Fruit fly (Drosophila melanogaster) whole organism, prepupa: Measurements from ENCODE around the gene Pde9.

Experiments
- CG10631 ChIP-seq: fragments of 200-800 bp; sonication (Bioruptor generic); optimal IDR thresholded peaks from 2 replicates; lab custom pipeline; 2016; ENCODE audit warnings: missing biosample characterization, missing genetic modification characterization
- CG10669 ChIP-seq: fragments of 200-800 bp; sonication (Bioruptor generic); optimal IDR thresholded peaks from 3 replicates; lab custom pipeline; 2018; ENCODE audit warnings: missing biosample characterization, mild to moderate bottlenecking, missing genetic modification characterization, moderate library complexity
- CG11294 ChIP-seq: fragments of 200-800 bp; sonication (Bioruptor generic); IDR thresholded peaks from 2 replicates; pipeline ENCODE4 v1.3.6; 2022; ENCODE audit warnings: missing biosample characterization, missing genetic modification characterization
- CG11762 ChIP-seq: fragments of 200-800 bp; sonication (Bioruptor generic); optimal IDR thresholded peaks from 3 replicates; lab custom pipeline; 2016; ENCODE audit warnings: missing biosample characterization, missing genetic modification characterization; ENCODE audit not compliant: insufficient read depth
- CG15336 ChIP-seq: fragments of 200-800 bp; sonication (Bioruptor generic); IDR thresholded peaks from 2 replicates; pipeline ENCODE4 v1.3.6; 2022; ENCODE audit warnings: missing biosample characterization, missing genetic modification characterization
- CG1621 ChIP-seq: fragments of 200-800 bp; sonication (Bioruptor generic); optimal IDR thresholded peaks from 3 replicates; lab custom pipeline; 2018; ENCODE audit warnings: missing biosample characterization, mild to moderate bottlenecking, missing genetic modification characterization
- CG16779 ChIP-seq: fragments of 200-800 bp; sonication (Bioruptor generic); optimal IDR thresholded peaks from 3 replicates; lab custom pipeline; 2017; ENCODE audit warnings: missing biosample characterization, mild to moderate bottlenecking, missing genetic modification characterization
- CG3032 ChIP-seq: fragments of 200-800 bp; optimal IDR thresholded peaks from 2 replicates; lab custom pipeline; 2019; ENCODE audit warnings: missing biosample characterization, mild to moderate bottlenecking, missing genetic modification characterization, moderate library complexity
- CG31627 ChIP-seq: fragments of 200-800 bp; sonication (Bioruptor generic); optimal IDR thresholded peaks from 3 replicates; lab custom pipeline; 2016; ENCODE audit warnings: missing biosample characterization, missing genetic modification characterization
- CG32006 ChIP-seq: fragments of 200-800 bp; sonication (Bioruptor generic); optimal IDR thresholded peaks from 3 replicates; lab custom pipeline; 2017; ENCODE audit warnings: missing biosample characterization, mild to moderate bottlenecking, missing genetic modification characterization
- CG34406 ChIP-seq: fragments of 200-800 bp; sonication (Bioruptor generic); optimal IDR thresholded peaks from 3 replicates; lab custom pipeline; 2016; ENCODE audit warnings: missing biosample characterization, missing genetic modification characterization
- CG3919 ChIP-seq: fragments of 200-800 bp; sonication (Bioruptor generic); optimal IDR thresholded peaks from 3 replicates; lab custom pipeline; 2016; ENCODE audit warnings: missing biosample characterization, missing genetic modification characterization
- CG4318 ChIP-seq: fragments of 200-800 bp; sonication (Bioruptor generic); optimal IDR thresholded peaks from 3 replicates; lab custom pipeline; 2017; ENCODE audit warnings: missing biosample characterization, mild to moderate bottlenecking, missing genetic modification characterization
- CG6163 ChIP-seq: fragments of 200-800 bp; sonication (Bioruptor generic); IDR thresholded peaks from 3 replicates; pipeline ENCODE4 v1.3.6; 2022; ENCODE audit warnings: missing biosample characterization, missing genetic modification characterization
- CG6792 ChIP-seq: fragments of 200-800 bp; sonication (Bioruptor generic); optimal IDR thresholded peaks from 3 replicates; lab custom pipeline; 2016; ENCODE audit warnings: missing biosample characterization, missing genetic modification characterization
- CG6808 ChIP-seq: fragments of 200-800 bp; sonication (Bioruptor generic); optimal IDR thresholded peaks from 3 replicates; lab custom pipeline; 2017; ENCODE audit warnings: missing biosample characterization, missing genetic modification characterization, mild to moderate bottlenecking, moderate library complexity, missing genetic modification reagents
- CG6854 ChIP-seq: fragments of 200-800 bp; sonication (Bioruptor generic); optimal IDR thresholded peaks from 2 replicates; lab custom pipeline; 2017; ENCODE audit warnings: missing biosample characterization, mild to moderate bottlenecking, missing genetic modification characterization
- CG7368 ChIP-seq: fragments of 200-800 bp; sonication (Bioruptor generic); optimal IDR thresholded peaks from 3 replicates; lab custom pipeline; 2016; ENCODE audit warnings: missing biosample characterization, missing genetic modification characterization
- CG8119 ChIP-seq: fragments of 200-800 bp; sonication (Bioruptor generic); IDR thresholded peaks from 3 replicates; pipeline ENCODE4 v1.3.6; 2022; ENCODE audit warnings: missing biosample characterization, missing genetic modification characterization
- CG8319 ChIP-seq: fragments of 200-800 bp; sonication (Bioruptor generic); optimal IDR thresholded peaks from 3 replicates; lab custom pipeline; 2016; ENCODE audit warnings: missing biosample characterization, missing genetic modification characterization
- CG9139 ChIP-seq: fragments of 200-800 bp; sonication (Bioruptor generic); optimal IDR thresholded peaks from 3 replicates; lab custom pipeline; 2017; ENCODE audit warnings: missing biosample characterization, mild to moderate bottlenecking, missing genetic modification characterization
- Eip78C ChIP-seq: fragments of 200-800 bp; sonication (Bioruptor generic); peaks from one replicate; lab custom pipeline; 2016; ENCODE audit warnings: missing biosample characterization, missing genetic modification characterization
- Eip93F ChIP-seq: fragments of 200-800 bp; sonication (Bioruptor generic); optimal IDR thresholded peaks from 2 replicates; lab custom pipeline; 2016; ENCODE audit warnings: missing biosample characterization, mild to moderate bottlenecking, missing genetic modification characterization
- Ets21C ChIP-seq: fragments of 200-800 bp; sonication (Bioruptor generic); optimal IDR thresholded peaks from 3 replicates; lab custom pipeline; 2016; ENCODE audit warnings: missing biosample characterization, missing genetic modification characterization
- Ets96B ChIP-seq: fragments of 200-800 bp; optimal IDR thresholded peaks from 2 replicates; lab custom pipeline; 2019; ENCODE audit warnings: missing biosample characterization, mild to moderate bottlenecking, missing genetic modification characterization, moderate library complexity
- Gug ChIP-seq: fragments of 200-800 bp; sonication (Bioruptor generic); IDR thresholded peaks from 2 replicates; pipeline ENCODE4 v1.3.6; 2022; ENCODE audit warnings: missing biosample characterization, missing genetic modification characterization
- Hr38 ChIP-seq: sonication (Bioruptor generic); optimal IDR thresholded peaks from 2 replicates; lab custom pipeline; 2016; ENCODE audit warnings: missing biosample characterization, missing genetic modification characterization
- Hr39 ChIP-seq: fragments of 200-800 bp; sonication (Bioruptor generic); optimal IDR thresholded peaks from 2 replicates; lab custom pipeline; 2016; ENCODE audit warnings: missing biosample characterization, missing genetic modification characterization
- Hr4 ChIP-seq: fragments of 200-800 bp; sonication (Bioruptor generic); optimal IDR thresholded peaks from 3 replicates; lab custom pipeline; 2016; ENCODE audit warnings: missing biosample characterization, missing genetic modification characterization
- Lpt ChIP-seq: fragments of 200-800 bp; sonication (Bioruptor generic); optimal IDR thresholded peaks from 3 replicates; lab custom pipeline; 2016; ENCODE audit warnings: missing biosample characterization, missing genetic modification characterization
- Met ChIP-seq: fragments of 200-800 bp; sonication (Bioruptor generic); optimal IDR thresholded peaks from 3 replicates; lab custom pipeline; 2016; ENCODE audit warnings: missing biosample characterization, missing genetic modification characterization
- OdsH ChIP-seq: fragments of 200-800 bp; sonication (Bioruptor generic); optimal IDR thresholded peaks from 3 replicates; lab custom pipeline; 2016; ENCODE audit warnings: missing biosample characterization, missing genetic modification characterization
- Sox102F ChIP-seq: fragments of 200-800 bp; sonication (Bioruptor generic); optimal IDR thresholded peaks from 2 replicates; lab custom pipeline; 2016; ENCODE audit warnings: missing biosample characterization, mild to moderate bottlenecking, missing genetic modification characterization
- Sox14 ChIP-seq: fragments of 200-800 bp; sonication (Bioruptor generic); optimal IDR thresholded peaks from 3 replicates; lab custom pipeline; 2016; ENCODE audit warnings: missing biosample characterization, missing genetic modification characterization
- Sox15 ChIP-seq: fragments of 200-800 bp; sonication (Bioruptor generic); optimal IDR thresholded peaks from 3 replicates; lab custom pipeline; 2016; ENCODE audit warnings: missing biosample characterization, missing genetic modification characterization
- acj6 ChIP-seq: fragments of 200-800 bp; sonication (Bioruptor generic); optimal IDR thresholded peaks from 3 replicates; lab custom pipeline; 2016; ENCODE audit warnings: missing biosample characterization, missing genetic modification characterization
- cyc ChIP-seq: fragments of 200-800 bp; sonication (Bioruptor generic); optimal IDR thresholded peaks from 3 replicates; lab custom pipeline; 2016; ENCODE audit warnings: missing biosample characterization, missing genetic modification characterization
- dac ChIP-seq: fragments of 200-800 bp; sonication (Bioruptor generic); optimal IDR thresholded peaks from 2 replicates; lab custom pipeline; 2017; ENCODE audit warnings: missing biosample characterization, mild to moderate bottlenecking, missing genetic modification characterization
- dsx ChIP-seq: fragments of 200-800 bp; optimal IDR thresholded peaks from 3 replicates; lab custom pipeline; 2019; ENCODE audit warnings: missing biosample characterization, mild to moderate bottlenecking, missing genetic modification characterization, moderate library complexity; ENCODE audit not compliant: poor library complexity, severe bottlenecking
- eg ChIP-seq: fragments of 200-800 bp; sonication (Bioruptor generic); IDR thresholded peaks from 3 replicates; pipeline ENCODE4 v1.3.6; 2022; ENCODE audit warnings: missing biosample characterization, missing genetic modification characterization
- esn ChIP-seq: fragments of 200-800 bp; sonication (Bioruptor generic); optimal IDR thresholded peaks from 2 replicates; lab custom pipeline; 2016; ENCODE audit warnings: missing biosample characterization, mild to moderate bottlenecking, missing genetic modification characterization, moderate library complexity
- fd59A ChIP-seq: fragments of 200-800 bp; sonication (Bioruptor generic); optimal IDR thresholded peaks from 2 replicates; lab custom pipeline; 2017; ENCODE audit warnings: missing biosample characterization, mild to moderate bottlenecking, missing genetic modification characterization, missing genetic modification reagents
- lz ChIP-seq: fragments of 200-800 bp; sonication (Bioruptor generic); optimal IDR thresholded peaks from 3 replicates; lab custom pipeline; 2016; ENCODE audit warnings: missing biosample characterization, missing genetic modification characterization
- net ChIP-seq: fragments of 200-800 bp; sonication (Bioruptor generic); optimal IDR thresholded peaks from 3 replicates; lab custom pipeline; 2016; ENCODE audit warnings: missing biosample characterization, missing genetic modification characterization
- pdm3 ChIP-seq: fragments of 200-800 bp; sonication (Bioruptor generic); optimal IDR thresholded peaks from 3 replicates; lab custom pipeline; 2016; ENCODE audit warnings: missing biosample characterization, missing genetic modification characterization
- salr ChIP-seq, 2 experiments: fragments of 200-800 bp; sonication (Bioruptor generic); optimal IDR thresholded peaks; 3 replicates each; lab custom pipeline; 2016 to 2018; ENCODE audit warnings: missing biosample characterization in 2 of 2, missing genetic modification characterization in 2 of 2, mild to moderate bottlenecking in 1 of 2
- spab ChIP-seq: fragments of 200-800 bp; sonication (Bioruptor generic); optimal IDR thresholded peaks from 2 replicates; lab custom pipeline; 2017; ENCODE audit warnings: missing biosample characterization, mild to moderate bottlenecking, missing genetic modification characterization, missing genetic modification reagents
- ss ChIP-seq, 2 experiments: fragments of 200-800 bp; sonication (Bioruptor generic); optimal IDR thresholded peaks; 2 replicates in 1 of 2; 3 replicates in 1 of 2; lab custom pipeline; 2017 to 2018; ENCODE audit warnings: mild to moderate bottlenecking in 2 of 2, missing biosample characterization in 2 of 2, missing genetic modification characterization in 2 of 2, moderate library complexity in 1 of 2
- topi ChIP-seq: fragments of 200-800 bp; sonication (Bioruptor generic); optimal IDR thresholded peaks from 3 replicates; lab custom pipeline; 2016; ENCODE audit warnings: missing biosample characterization, missing genetic modification characterization
- vri ChIP-seq: fragments of 200-800 bp; sonication (Bioruptor generic); optimal IDR thresholded peaks from 3 replicates; lab custom pipeline; 2016; ENCODE audit warnings: missing biosample characterization, mild to moderate bottlenecking, missing genetic modification characterization

The Pde9 gene

DNA sequence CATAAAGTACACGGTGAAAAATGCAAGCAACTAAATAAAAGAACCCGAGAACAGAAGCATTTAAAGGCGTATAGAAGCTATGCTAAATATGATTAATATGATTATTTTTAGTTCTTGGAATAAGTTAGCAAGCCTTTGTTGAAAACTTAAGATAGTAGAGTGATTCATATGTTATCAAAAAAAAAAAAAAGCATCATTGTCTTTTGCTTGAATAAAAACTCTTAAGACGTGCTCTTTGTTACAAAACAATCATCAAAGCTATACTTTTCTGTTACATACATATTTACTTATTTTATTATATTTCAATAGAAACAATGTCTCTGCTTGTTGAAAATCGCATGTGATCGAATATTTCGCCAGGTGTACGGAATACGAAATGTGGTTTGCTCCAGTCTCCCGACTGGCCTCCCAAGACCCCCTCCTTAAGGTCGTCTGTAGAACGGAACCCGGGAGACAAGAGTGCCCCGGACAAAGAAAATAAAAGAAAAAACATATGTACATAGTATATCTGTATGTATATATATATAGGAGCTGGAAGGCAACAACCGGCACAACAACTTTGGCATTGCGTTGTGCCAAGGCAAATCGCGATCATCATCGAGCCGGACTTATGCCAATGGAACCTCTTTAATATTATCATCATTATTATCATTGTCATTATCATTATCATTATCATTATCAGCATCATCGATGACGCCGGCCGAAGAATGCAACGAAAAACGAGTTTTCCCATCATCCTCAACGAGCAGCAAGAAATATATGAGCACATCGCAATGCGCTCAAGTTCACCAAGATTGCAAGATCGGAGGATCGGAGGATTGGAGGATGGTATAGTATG lies 5.6 kb downstream of the Pde9 start:
- TF ChIP-seq salr (GFP tag; optimal IDR thresholded peaks at IDR 0.05; lab: Kevin White, UChicago): peak; percentile 17 to 59
- TF ChIP-seq Gug (GFP tag; lab: Robert Waterston, UW): peak; percentile 43; the same call in 1 of the 2 replicates
- peak; percentile 30 for TF ChIP-seq dac
- peak; percentile 57 for TF ChIP-seq lz (GFP tag; lab: Kevin White, UChicago)
- TF ChIP-seq CG7368 (GFP tag; lab: Kevin White, UChicago): peak; percentile 51
- peak; percentile 63 for TF ChIP-seq Sox102F
- peak; percentile 43 for TF ChIP-seq CG31627 (GFP tag; lab: Kevin White, UChicago)
- no peak; the same call in 1 of the 2 replicates for TF ChIP-seq CG11294 (GFP tag; lab: Robert Waterston, UW)
- TF ChIP-seq vri (GFP tag; lab: Kevin White, UChicago): peak; percentile 21
- TF ChIP-seq dsx (GFP tag; lab: Kevin White, UChicago): peak; percentile 61
- peak; percentile 72 for TF ChIP-seq CG34406 (GFP tag; lab: Kevin White, UChicago)
- peak; percentile 81 for TF ChIP-seq fd59A (GFP tag; lab: Kevin White, UChicago)
- peak; percentile 47 for TF ChIP-seq Hr39
- peak; percentile 62 for TF ChIP-seq Hr4 (GFP tag; lab: Kevin White, UChicago)
- peak; percentile 57 for TF ChIP-seq Lpt (GFP tag; lab: Kevin White, UChicago)
- peak; percentile 73 for TF ChIP-seq Ets96B (tag; lab: Kevin White, UChicago)
- TF ChIP-seq esn (GFP tag; lab: Kevin White, UChicago): peak; percentile 70
- TF ChIP-seq spab: peak; percentile 77
- TF ChIP-seq Met (GFP tag; lab: Kevin White, UChicago): peak; percentile 61
- TF ChIP-seq CG32006 (GFP tag; lab: Kevin White, UChicago): peak; percentile 86
- peak; percentile 73 for TF ChIP-seq CG4318 (GFP tag; lab: Kevin White, UChicago)
- TF ChIP-seq OdsH (GFP tag; lab: Kevin White, UChicago): peak; percentile 76
- TF ChIP-seq CG6808 (GFP tag; lab: Kevin White, UChicago): peak; percentile 85
- peak; percentile 95 for TF ChIP-seq Eip78C (GFP tag; lab: Kevin White, UChicago)
- peak; percentile 9 for TF ChIP-seq Ets21C (GFP tag; lab: Kevin White, UChicago)
- peak; percentile 72 for TF ChIP-seq topi (GFP tag; lab: Kevin White, UChicago)
- peak; percentile 65 for TF ChIP-seq acj6
- no peak; the same call in 2 of the 3 replicates for TF ChIP-seq CG6163 (GFP tag; lab: Robert Waterston, UW)
- TF ChIP-seq ss (GFP tag; optimal IDR thresholded peaks at IDR 0.05; lab: Kevin White, UChicago): peak; percentile 46 to 87
- TF ChIP-seq CG11762 (GFP tag; lab: Kevin White, UChicago): peak; percentile 64
- no peak for TF ChIP-seq CG6854 (GFP tag; lab: Kevin White, UChicago)
- peak; percentile 43 for TF ChIP-seq CG8319
- TF ChIP-seq CG3032: peak; percentile 78
- TF ChIP-seq CG10631: peak; percentile 79
- TF ChIP-seq CG16779: peak; percentile 49
- no peak for TF ChIP-seq Hr38 (GFP tag; lab: Kevin White, UChicago)
- TF ChIP-seq cyc (GFP tag; lab: Kevin White, UChicago): peak; percentile 51
- TF ChIP-seq Eip93F (GFP tag; lab: Kevin White, UChicago): no peak
- TF ChIP-seq pdm3 (GFP tag; lab: Kevin White, UChicago): peak; percentile 71
- peak; percentile 47 for TF ChIP-seq CG9139 (GFP tag; lab: Kevin White, UChicago)
- TF ChIP-seq CG1621: peak; percentile 8
- TF ChIP-seq eg (GFP tag; lab: Robert Waterston, UW): no peak
- peak; percentile 74 for TF ChIP-seq CG10669 (GFP tag; lab: Kevin White, UChicago)
- peak; percentile 59 for TF ChIP-seq Sox15
- peak; percentile 71 for TF ChIP-seq CG8119
- TF ChIP-seq Sox14 (GFP tag; lab: Kevin White, UChicago): peak; percentile 57
- TF ChIP-seq CG6792 (GFP tag; lab: Kevin White, UChicago): peak; percentile 63
- peak; percentile 65 for TF ChIP-seq net
- TF ChIP-seq CG15336 (GFP tag; lab: Robert Waterston, UW): peak; percentile 66
- peak; percentile 70 for TF ChIP-seq CG3919 (GFP tag; lab: Kevin White, UChicago)
